Worm (Caenorhabditis elegans): Measurements from ENCODE around the gene srd-1.

ce11 chrII:10168905-10169782 lies 13.4 kb downstream of the srd-1 start, which contains the start of gene daf-19:
- TF ChIP-seq eor-1 (tag; optimal IDR thresholded peaks at IDR 0.05) (no peak), ZK546.5 (tag; optimal IDR thresholded peaks at IDR 0.05) (no peak), daf-12 (tag; optimal IDR thresholded peaks at IDR 0.05) (no peak), elt-3 (tag; optimal IDR thresholded peaks at IDR 0.05) (no peak), nhr-23 (tag; optimal IDR thresholded peaks at IDR 0.05) (peak; percentile 26), nhr-77 (tag; optimal IDR thresholded peaks at IDR 0.05) (no peak), unc-39 (tag; optimal IDR thresholded peaks at IDR 0.05) (no peak), pha-4 (tag; optimal IDR thresholded peaks at IDR 0.05) (peak; percentile 70)
